Worm (Caenorhabditis elegans) whole organism, late embryonic: ENCODE data around the gene clec-194.
A peak's percentile ranks its signal among the peaks of the same experiment; 100 is the strongest.

Experiments used
- F13H6.1 ChIP-seq: sonication (generic microtip); optimal IDR thresholded peaks from 2 replicates; lab custom pipeline; 2016; ENCODE audit warnings: missing genetic modification characterization, missing compliant biosample characterization
- K02D7.2 ChIP-seq: sonication (generic microtip); optimal IDR thresholded peaks from 2 replicates; lab custom pipeline; 2017; ENCODE audit warnings: mild to moderate bottlenecking, missing genetic modification characterization, missing compliant biosample characterization
- T23F11.4 ChIP-seq: fragments of 200-800 bp; sonication (Bioruptor generic); optimal IDR thresholded peaks from 2 replicates; lab custom pipeline; 2018; ENCODE audit warnings: mild to moderate bottlenecking, missing genetic modification characterization, missing compliant biosample characterization
- Y22D7AL.16 ChIP-seq: sonication (generic microtip); optimal IDR thresholded peaks from 2 replicates; lab custom pipeline; 2016; ENCODE audit warnings: missing genetic modification characterization, missing compliant biosample characterization
- ama-1 ChIP-seq: fragments of 150-350 bp; optimal IDR thresholded peaks from 2 replicates; lab custom pipeline; 2014
- ceh-14 ChIP-seq: sonication (generic microtip); optimal IDR thresholded peaks from 2 replicates; lab custom pipeline; 2016; ENCODE audit warnings: missing genotype, missing genetic modification characterization, missing compliant biosample characterization
- ceh-18 ChIP-seq: sonication (generic microtip); optimal IDR thresholded peaks from 2 replicates; lab custom pipeline; 2016; ENCODE audit warnings: missing genetic modification characterization, missing compliant biosample characterization
- ceh-31 ChIP-seq: sonication (generic microtip); optimal IDR thresholded peaks from 2 replicates; lab custom pipeline; 2016; ENCODE audit warnings: missing genetic modification characterization, missing compliant biosample characterization
- ceh-34 ChIP-seq: sonication (generic microtip); optimal IDR thresholded peaks from 2 replicates; lab custom pipeline; 2016; ENCODE audit warnings: mild to moderate bottlenecking, missing genetic modification characterization, missing compliant biosample characterization
- ceh-48 ChIP-seq: sonication (generic microtip); optimal IDR thresholded peaks from 2 replicates; lab custom pipeline; 2016; ENCODE audit warnings: missing genetic modification characterization, inconsistent platforms, missing compliant biosample characterization
- ceh-6 ChIP-seq: fragments of 200-800 bp; sonication (Bioruptor generic); optimal IDR thresholded peaks from 2 replicates; lab custom pipeline; 2018; ENCODE audit warnings: mild to moderate bottlenecking, missing genetic modification characterization, missing compliant biosample characterization
- che-1 ChIP-seq: sonication (generic microtip); optimal IDR thresholded peaks from 2 replicates; lab custom pipeline; 2016; ENCODE audit warnings: mild to moderate bottlenecking, missing genetic modification characterization, missing compliant biosample characterization
- dmd-4 ChIP-seq: sonication (generic microtip); optimal IDR thresholded peaks from 2 replicates; lab custom pipeline; 2016; ENCODE audit warnings: borderline replicate concordance, missing genetic modification characterization, missing compliant biosample characterization
- eyg-1 ChIP-seq: sonication (generic microtip); optimal IDR thresholded peaks from 2 replicates; lab custom pipeline; 2016; ENCODE audit warnings: missing genotype, missing genetic modification characterization, missing compliant biosample characterization
- fax-1 ChIP-seq: sonication (generic microtip); optimal IDR thresholded peaks from 2 replicates; lab custom pipeline; 2016; ENCODE audit warnings: missing genotype, missing genetic modification characterization, missing compliant biosample characterization
- fkh-10 ChIP-seq: fragments of 150-350 bp; optimal IDR thresholded peaks from 2 replicates; lab custom pipeline; 2014; ENCODE audit warnings: missing biosample characterization, missing genetic modification reagents, missing genetic modification characterization
- fkh-6 ChIP-seq: sonication (generic microtip); optimal IDR thresholded peaks from 2 replicates; lab custom pipeline; 2016; ENCODE audit warnings: missing genetic modification characterization, missing compliant biosample characterization
- hlh-13 ChIP-seq: fragments of 200-800 bp; sonication (Bioruptor generic); optimal IDR thresholded peaks from 2 replicates; lab custom pipeline; 2018; ENCODE audit warnings: mild to moderate bottlenecking, missing genetic modification characterization, missing compliant biosample characterization
- hlh-15 ChIP-seq: sonication (generic microtip); optimal IDR thresholded peaks from 2 replicates; lab custom pipeline; 2016; ENCODE audit warnings: missing genetic modification characterization, missing compliant biosample characterization
- hlh-30 ChIP-seq: sonication (generic microtip); optimal IDR thresholded peaks from 2 replicates; lab custom pipeline; 2017; ENCODE audit warnings: antibody characterized with exemption, missing genetic modification characterization, missing compliant biosample characterization; ENCODE audit not compliant: insufficient read depth
- hlh-6 ChIP-seq: sonication (generic microtip); optimal IDR thresholded peaks from 2 replicates; lab custom pipeline; 2016; ENCODE audit warnings: missing genotype, missing genetic modification characterization, missing compliant biosample characterization
- lim-6 ChIP-seq: sonication (generic microtip); optimal IDR thresholded peaks from 2 replicates; lab custom pipeline; 2016; ENCODE audit warnings: missing genetic modification characterization, missing compliant biosample characterization
- lin-11 ChIP-seq: fragments of 200-800 bp; sonication (Bioruptor generic); optimal IDR thresholded peaks from 2 replicates; lab custom pipeline; 2018; ENCODE audit warnings: mild to moderate bottlenecking, missing genetic modification characterization, missing compliant biosample characterization
- madf-2 ChIP-seq: sonication (generic microtip); optimal IDR thresholded peaks from 2 replicates; lab custom pipeline; 2017; ENCODE audit warnings: missing genetic modification characterization, missing compliant biosample characterization
- odd-2 ChIP-seq: sonication (generic microtip); optimal IDR thresholded peaks from 2 replicates; lab custom pipeline; 2017; ENCODE audit warnings: antibody characterized with exemption, mild to moderate bottlenecking, missing genetic modification characterization, missing compliant biosample characterization
- pha-4 ChIP-seq: fragments of 150-350 bp; optimal IDR thresholded peaks from 2 replicates; lab custom pipeline; 2018; ENCODE audit warnings: missing biosample characterization, missing genetic modification reagents, missing genetic modification characterization
- pros-1 ChIP-seq: fragments of 150-350 bp; optimal IDR thresholded peaks from 2 replicates; lab custom pipeline; 2014; ENCODE audit warnings: missing biosample characterization, missing genetic modification reagents, missing genetic modification characterization
- ref-2 ChIP-seq: sonication (generic microtip); optimal IDR thresholded peaks from 2 replicates; lab custom pipeline; 2016; ENCODE audit warnings: missing genetic modification characterization, missing compliant biosample characterization
- rnt-1 ChIP-seq: sonication (generic microtip); optimal IDR thresholded peaks from 2 replicates; lab custom pipeline; 2016; ENCODE audit warnings: missing genetic modification characterization, missing compliant biosample characterization
- sdc-2 ChIP-seq: sonication (generic microtip); optimal IDR thresholded peaks from 2 replicates; lab custom pipeline; 2016; ENCODE audit warnings: missing genotype, missing genetic modification characterization, missing compliant biosample characterization
- sox-4 ChIP-seq: sonication (generic microtip); optimal IDR thresholded peaks from 2 replicates; lab custom pipeline; 2017; ENCODE audit warnings: mild to moderate bottlenecking, missing genetic modification characterization, inconsistent platforms, missing compliant biosample characterization
- tbx-2 ChIP-seq: sonication (generic microtip); optimal IDR thresholded peaks from 2 replicates; lab custom pipeline; 2016; ENCODE audit warnings: missing genetic modification characterization, missing compliant biosample characterization
- unc-86 ChIP-seq: sonication (generic microtip); optimal IDR thresholded peaks from 2 replicates; lab custom pipeline; 2016; ENCODE audit warnings: missing genetic modification characterization, missing compliant biosample characterization
- zip-5 ChIP-seq: sonication (generic microtip); optimal IDR thresholded peaks from 2 replicates; lab custom pipeline; 2016; ENCODE audit warnings: missing genetic modification characterization, missing compliant biosample characterization
- ztf-16 ChIP-seq: sonication (generic microtip); optimal IDR thresholded peaks from 2 replicates; lab custom pipeline; 2017; ENCODE audit warnings: missing genetic modification characterization, missing compliant biosample characterization

clec-194 gene

ce11 chrIV:16865487-16865886 lies 34.0 kb downstream of the clec-194 start, which contains the start of gene gtsf-1 (continued):
- peak; percentile 47 for TF ChIP-seq ceh-34 (tag; lab: Kevin White, UChicago)
- TF ChIP-seq fkh-6 (tag; lab: Kevin White, UChicago): no peak
- peak; percentile 25 for TF ChIP-seq fax-1 (tag; lab: Kevin White, UChicago)
- TF ChIP-seq zip-5: peak; percentile 46
- TF ChIP-seq ceh-14 (tag; lab: Kevin White, UChicago): peak; percentile 81
- TF ChIP-seq madf-2 (tag; lab: Kevin White, UChicago): peak; percentile 54
- no peak for TF ChIP-seq eyg-1 (tag; lab: Kevin White, UChicago)
- peak; percentile 45 for TF ChIP-seq ceh-48 (tag; lab: Kevin White, UChicago)
- TF ChIP-seq Y22D7AL.16 (tag; lab: Kevin White, UChicago): no peak
- TF ChIP-seq ceh-6 (GFP tag; lab: Kevin White, UChicago): no peak
- no peak for TF ChIP-seq pha-4 (tag; lab: Kevin White, UChicago)
- peak; percentile 48 for TF ChIP-seq ceh-31 (tag; lab: Kevin White, UChicago)
- TF ChIP-seq sdc-2 (tag; lab: Kevin White, UChicago): no peak
- TF ChIP-seq ztf-16 (tag; lab: Kevin White, UChicago): peak; percentile 52
- no peak for TF ChIP-seq lim-6 (tag; lab: Kevin White, UChicago)
- peak; percentile 36 for TF ChIP-seq ref-2 (tag; lab: Kevin White, UChicago)
- TF ChIP-seq rnt-1 (tag; lab: Kevin White, UChicago): peak; percentile 50
- TF ChIP-seq ceh-18 (tag; lab: Kevin White, UChicago): peak; percentile 18
- peak; percentile 47 for TF ChIP-seq lin-11 (tag; lab: Kevin White, UChicago)
- TF ChIP-seq odd-2 (tag; lab: Kevin White, UChicago): no peak
- TF ChIP-seq sox-4 (tag; lab: Kevin White, UChicago): peak; percentile 36
- TF ChIP-seq hlh-13 (GFP tag; lab: Kevin White, UChicago): no peak
- TF ChIP-seq hlh-6: no peak
- TF ChIP-seq che-1 (tag; lab: Kevin White, UChicago): peak; percentile 26
- TF ChIP-seq unc-86 (tag; lab: Kevin White, UChicago): peak; percentile 54
- TF ChIP-seq ama-1 (lab: Kevin White, UChicago): no peak
- no peak for TF ChIP-seq F13H6.1 (tag; lab: Kevin White, UChicago)
- no peak for TF ChIP-seq K02D7.2

- TF ChIP-seq hlh-30 (tag; lab: Kevin White, UChicago): no peak
- TF ChIP-seq, all 69 proteins: peak for 0
Observed at ce11 chrIV:16867223-16867622, 35.8 kb downstream of the clec-194 start, which contains the start of gene T06A10.107. TSS of gene T06A10.107 (plus strand) at chrIV:16867523.

- TF ChIP-seq hlh-6 (no peak), dmd-4 (no peak), K02D7.2 (no peak), fkh-10 (no peak), T23F11.4 (GFP tag; lab: Kevin White, UChicago) (no peak), pros-1 (tag; lab: Kevin White, UChicago) (no peak), madf-2 (tag; lab: Kevin White, UChicago) (no peak), tbx-2 (tag; lab: Kevin White, UChicago) (no peak), hlh-15 (tag; lab: Kevin White, UChicago) (no peak), ama-1 (lab: Kevin White, UChicago) (no peak), sox-4 (tag; lab: Kevin White, UChicago) (no peak), zip-5 (no peak)
Observed at ce11 chrIV:16868900-16869299, 37.4 kb downstream of the clec-194 start, which contains the start of gene T06A10.106. TSS of gene T06A10.106 (minus strand) at chrIV:16869000.
